Worm (Caenorhabditis elegans): ENCODE data around the gene srh-167.

ce11 chrV:16292409-16292808 lies 41.1 kb upstream of the srh-167 start, which contains the start of gene oac-5:
- TF ChIP-seq tbx-2 (tag; optimal IDR thresholded peaks at IDR 0.05) (no peak), K09A11.1 (tag; optimal IDR thresholded peaks at IDR 0.05; ENCODE audit: insufficient read depth) (no peak), fkh-10 (GFP tag; optimal IDR thresholded peaks at IDR 0.05) (no peak), syd-9 (tag; optimal IDR thresholded peaks at IDR 0.05) (no peak), C38D4.7 (GFP tag; optimal IDR thresholded peaks at IDR 0.05) (no peak), ama-1 (optimal IDR thresholded peaks at IDR 0.05) (no peak), npax-4 (tag; optimal IDR thresholded peaks at IDR 0.05) (no peak), K02D7.2 (tag; optimal IDR thresholded peaks at IDR 0.05) (no peak), lin-11 (tag; optimal IDR thresholded peaks at IDR 0.05) (no peak), ceh-14 (tag; optimal IDR thresholded peaks at IDR 0.05) (no peak)

All from whole organism, late embryonic.